Worm (Caenorhabditis elegans): ENCODE results near the gene hars-1.

DNA sequence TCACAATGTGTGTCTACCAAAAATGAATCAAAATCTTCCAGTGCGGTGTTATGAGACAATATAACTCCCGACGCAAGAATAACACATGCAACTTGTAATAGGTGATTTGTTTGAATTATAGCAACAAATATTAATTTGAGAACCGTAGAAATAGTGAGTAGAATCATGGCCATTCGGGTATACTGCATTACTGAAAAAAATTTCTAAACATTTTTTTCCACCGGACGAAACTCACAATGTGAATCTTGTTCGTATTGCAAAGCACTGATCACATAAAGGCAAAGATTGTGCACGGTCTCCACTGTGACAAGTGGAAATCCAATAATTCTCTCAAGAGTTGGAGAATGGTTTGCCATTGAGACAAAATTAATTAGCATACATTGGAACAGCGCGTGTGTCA is 43.7 kb downstream of the hars-1 start:
- TF ChIP-seq T22C8.4 (GFP tag; IDR thresholded peaks at IDR 0.05) (no peak), ztf-29 (GFP tag; IDR thresholded peaks at IDR 0.05) (no peak), cog-1 (tag; optimal IDR thresholded peaks at IDR 0.05) (no peak), ztf-23 (GFP tag; IDR thresholded peaks at IDR 0.05) (no peak), med-1 (GFP tag; optimal IDR thresholded peaks at IDR 0.05; ENCODE audit: insufficient read depth) (no peak), flt-1 (GFP tag; IDR thresholded peaks at IDR 0.05) (no peak), tab-1 (GFP tag; IDR thresholded peaks at IDR 0.05) (no peak)
